Worm (Caenorhabditis elegans) whole organism, young adult: ENCODE measurements around the gene srw-56.

ENCODE experiments used
- F10E7.11 ChIP-seq: sonication (generic microtip); optimal IDR thresholded peaks from 2 replicates; lab custom pipeline; 2017; ENCODE audit warnings: mild to moderate bottlenecking, missing genetic modification characterization, moderate library complexity, missing compliant biosample characterization
- unc-130 ChIP-seq: sonication (generic microtip); optimal IDR thresholded peaks from 2 replicates; lab custom pipeline; 2016; ENCODE audit warnings: missing genetic modification reagents, missing genetic modification characterization, missing compliant biosample characterization

- no peak for TF ChIP-seq unc-130 (GFP tag; lab: Kevin White, UChicago)
- TF ChIP-seq F10E7.11 (tag; lab: Kevin White, UChicago) = no peak
Measured at ce11 chrV:15975845-15976244, 23.2 kb upstream of the srw-56 start, which contains the start of gene clec-232.
